Worm (Caenorhabditis elegans) whole organism, young adult: ENCODE results near the gene dct-6.
A peak's percentile ranks its signal among the peaks of the same experiment; 100 is the strongest.

ENCODE experiments used
- B0035.1 ChIP-seq: sonication (generic microtip); optimal IDR thresholded peaks from 2 replicates; lab custom pipeline; 2016; ENCODE audit warnings: missing genetic modification characterization, mild to moderate bottlenecking, missing compliant biosample characterization, missing genotype, missing genetic modification reagents
- B0261.1 ChIP-seq: sonication (generic microtip); optimal IDR thresholded peaks from 2 replicates; lab custom pipeline; 2016; ENCODE audit warnings: mild to moderate bottlenecking, missing genetic modification characterization, moderate library complexity, missing compliant biosample characterization
- D2030.7 ChIP-seq: fragments of 200-800 bp; sonication (Bioruptor generic); IDR thresholded peaks from 2 replicates; pipeline ENCODE4 v1.3.6; 2022; ENCODE audit warnings: missing genetic modification reagents, missing genetic modification characterization, missing compliant biosample characterization
- F23B12.7 ChIP-seq: sonication (generic microtip); optimal IDR thresholded peaks from 2 replicates; lab custom pipeline; 2017; ENCODE audit warnings: missing genetic modification characterization, mild to moderate bottlenecking, missing compliant biosample characterization, antibody characterized with exemption, moderate library complexity; ENCODE audit not compliant: insufficient read depth
- F37B4.10 ChIP-seq: fragments of 200-800 bp; sonication (Bioruptor generic); IDR thresholded peaks from 2 replicates; pipeline ENCODE4 v1.3.6; 2022; ENCODE audit warnings: missing genetic modification characterization, missing compliant biosample characterization
- F39B2.1 ChIP-seq: fragments of 200-800 bp; sonication (Bioruptor generic); IDR thresholded peaks from 2 replicates; pipeline ENCODE4 v1.3.6; 2022; ENCODE audit warnings: missing genetic modification reagents, missing genetic modification characterization, missing compliant biosample characterization
- F49E8.2 ChIP-seq: sonication (generic microtip); optimal IDR thresholded peaks from 3 replicates; lab custom pipeline; 2017; ENCODE audit warnings: missing genetic modification characterization, mild to moderate bottlenecking, missing compliant biosample characterization, antibody characterized with exemption, moderate library complexity; ENCODE audit not compliant: insufficient read depth
- F52B5.7 ChIP-seq: sonication (generic microtip); optimal IDR thresholded peaks from 2 replicates; lab custom pipeline; 2016; ENCODE audit warnings: mild to moderate bottlenecking, missing genetic modification characterization, missing compliant biosample characterization
- K11D2.4 ChIP-seq: fragments of 200-800 bp; sonication (Bioruptor generic); IDR thresholded peaks from 2 replicates; pipeline ENCODE4 v1.3.6; 2022; ENCODE audit warnings: missing genetic modification reagents, missing genetic modification characterization, missing compliant biosample characterization
- T07F8.4 ChIP-seq: sonication (generic microtip); optimal IDR thresholded peaks from 2 replicates; lab custom pipeline; 2016; ENCODE audit warnings: mild to moderate bottlenecking, missing genetic modification characterization, moderate library complexity, missing compliant biosample characterization
- Y53G8AR.9 ChIP-seq: fragments of 200-800 bp; sonication (Bioruptor generic); conservative IDR thresholded peaks from 2 replicates; pipeline ENCODE4 v1.3.6; 2022; ENCODE audit warnings: missing genetic modification reagents, missing genetic modification characterization, missing compliant biosample characterization
- Y67H2A.10 ChIP-seq: fragments of 200-800 bp; sonication (Bioruptor generic); conservative IDR thresholded peaks from 2 replicates; pipeline ENCODE4 v1.3.6; 2022; ENCODE audit warnings: missing genetic modification reagents, missing genetic modification characterization, missing compliant biosample characterization
- ZK185.1 ChIP-seq: sonication (generic microtip); optimal IDR thresholded peaks from 2 replicates; lab custom pipeline; 2016; ENCODE audit warnings: mild to moderate bottlenecking, missing genetic modification characterization, missing compliant biosample characterization; ENCODE audit not compliant: poor library complexity, severe bottlenecking
- akir-1 ChIP-seq: fragments of 200-800 bp; sonication (Bioruptor generic); optimal IDR thresholded peaks from 2 replicates; lab custom pipeline; 2018; ENCODE audit warnings: mild to moderate bottlenecking, missing genetic modification characterization, moderate library complexity, missing compliant biosample characterization
- athp-1 ChIP-seq: sonication (generic microtip); optimal IDR thresholded peaks from 2 replicates; lab custom pipeline; 2017; ENCODE audit warnings: mild to moderate bottlenecking, missing genetic modification characterization, missing compliant biosample characterization
- attf-6 ChIP-seq: fragments of 200-800 bp; sonication (Bioruptor generic); IDR thresholded peaks from 2 replicates; pipeline ENCODE4 v1.3.6; 2022; ENCODE audit warnings: missing genetic modification reagents, missing genetic modification characterization, missing compliant biosample characterization
- cebp-1 ChIP-seq, 2 experiments: fragments of 200-800 bp in 1 of 2; sonication (Bioruptor generic) in 1 of 2; sonication (generic microtip) in 1 of 2; IDR thresholded peaks in 1 of 2; optimal IDR thresholded peaks in 1 of 2; 2 replicates each; pipeline versions ENCODE4 v1.3.6 to Lab custom; 2017 to 2022; ENCODE audit warnings: missing compliant biosample characterization in 2 of 2, missing genetic modification characterization in 2 of 2, mild to moderate bottlenecking in 1 of 2, missing genetic modification reagents in 1 of 2, moderate library complexity in 1 of 2
- cebp-2 ChIP-seq: fragments of 200-800 bp; sonication (Bioruptor generic); IDR thresholded peaks from 2 replicates; pipeline ENCODE4 v1.3.6; 2022; ENCODE audit warnings: missing genetic modification characterization, missing compliant biosample characterization
- ceh-100 ChIP-seq: fragments of 200-800 bp; sonication (Bioruptor generic); IDR thresholded peaks from 2 replicates; pipeline ENCODE4 v1.3.6; 2022; ENCODE audit warnings: missing genetic modification reagents, missing genetic modification characterization, missing compliant biosample characterization
- ceh-91 ChIP-seq: fragments of 200-800 bp; sonication (Bioruptor generic); IDR thresholded peaks from 2 replicates; pipeline ENCODE4 v1.3.6; 2022; ENCODE audit warnings: missing genetic modification reagents, missing genetic modification characterization, missing compliant biosample characterization
- efl-1 ChIP-seq: fragments of 150-350 bp; optimal IDR thresholded peaks from 2 replicates; lab custom pipeline; 2014; ENCODE audit warnings: missing biosample characterization, missing genetic modification reagents, missing genetic modification characterization
- ets-4 ChIP-seq: fragments of 200-800 bp; sonication (Bioruptor generic); optimal IDR thresholded peaks from 2 replicates; lab custom pipeline; 2018; ENCODE audit warnings: mild to moderate bottlenecking, missing genetic modification characterization, missing compliant biosample characterization
- hlh-12 ChIP-seq: sonication (generic microtip); optimal IDR thresholded peaks from 2 replicates; lab custom pipeline; 2016; ENCODE audit warnings: missing genetic modification characterization, missing compliant biosample characterization
- hlh-26 ChIP-seq: fragments of 200-800 bp; sonication (Bioruptor generic); conservative IDR thresholded peaks from 2 replicates; pipeline ENCODE4 v1.3.6; 2022; ENCODE audit warnings: missing genetic modification reagents, missing genetic modification characterization, missing compliant biosample characterization
- lag-1 ChIP-seq: fragments of 200-800 bp; sonication (Bioruptor generic); IDR thresholded peaks from 2 replicates; pipeline ENCODE4 v1.3.6; 2022; ENCODE audit warnings: missing genetic modification reagents, missing genetic modification characterization, missing compliant biosample characterization
- lin-35 ChIP-seq, 3 experiments: fragments of 150-350 bp in 2 of 3; sonication (generic microtip) in 1 of 3; optimal IDR thresholded peaks; 2 replicates each; lab custom pipeline; 2014 to 2018; ENCODE audit warnings: missing biosample characterization in 3 of 3, missing genetic modification characterization in 3 of 3, missing genetic modification reagents in 3 of 3
- lsl-1 ChIP-seq: fragments of 200-800 bp; sonication (Bioruptor generic); optimal IDR thresholded peaks from 2 replicates; lab custom pipeline; 2018; ENCODE audit warnings: mild to moderate bottlenecking, missing genetic modification characterization, moderate library complexity, missing compliant biosample characterization
- madf-10 ChIP-seq: sonication (generic microtip); optimal IDR thresholded peaks from 2 replicates; lab custom pipeline; 2016; ENCODE audit warnings: mild to moderate bottlenecking, missing genetic modification characterization, missing compliant biosample characterization
- mcd-1 ChIP-seq: fragments of 200-800 bp; sonication (Bioruptor generic); IDR thresholded peaks from 2 replicates; pipeline ENCODE4 v1.3.6; 2022; ENCODE audit warnings: missing genetic modification reagents, missing genetic modification characterization, missing compliant biosample characterization
- mel-28 ChIP-seq: sonication (generic microtip); optimal IDR thresholded peaks from 2 replicates; lab custom pipeline; 2016; ENCODE audit warnings: borderline replicate concordance, mild to moderate bottlenecking, missing genetic modification characterization, missing compliant biosample characterization
- nfya-2 ChIP-seq: fragments of 200-800 bp; sonication (Bioruptor generic); IDR thresholded peaks from 2 replicates; pipeline ENCODE4 v1.3.6; 2022; ENCODE audit warnings: missing genetic modification reagents, missing genetic modification characterization, missing compliant biosample characterization
- nhr-179 ChIP-seq: sonication (generic microtip); optimal IDR thresholded peaks from 2 replicates; lab custom pipeline; 2016; ENCODE audit warnings: mild to moderate bottlenecking, missing genetic modification characterization, missing compliant biosample characterization
- nhr-90 ChIP-seq: sonication (generic microtip); optimal IDR thresholded peaks from 2 replicates; lab custom pipeline; 2016; ENCODE audit warnings: missing genotype, mild to moderate bottlenecking, missing genetic modification characterization, missing compliant biosample characterization
- pha-4 ChIP-seq: fragments of 150-350 bp; sonication (generic microtip); optimal IDR thresholded peaks from 2 replicates; lab custom pipeline; 2014; ENCODE audit warnings: missing biosample characterization, missing genetic modification reagents, missing genetic modification characterization
- rcor-1 ChIP-seq: fragments of 200-800 bp; sonication (Bioruptor generic); IDR thresholded peaks from 2 replicates; pipeline ENCODE4 v1.3.6; 2022; ENCODE audit warnings: missing genetic modification reagents, missing genetic modification characterization, missing compliant biosample characterization
- rpc-1 ChIP-seq, 2 experiments: fragments of 150-350 bp in 1 of 2; sonication (generic microtip) in 1 of 2; optimal IDR thresholded peaks; 2 replicates each; lab custom pipeline; 2014 to 2018; ENCODE audit warnings: missing biosample characterization in 1 of 2, missing genetic modification characterization in 1 of 2, missing genetic modification reagents in 1 of 2, missing genotype in 1 of 2
- sdz-38 ChIP-seq: sonication (generic microtip); optimal IDR thresholded peaks from 2 replicates; lab custom pipeline; 2016; ENCODE audit warnings: missing genotype, missing genetic modification characterization, missing compliant biosample characterization
- sea-2 ChIP-seq: fragments of 200-800 bp; sonication (Bioruptor generic); IDR thresholded peaks from 2 replicates; pipeline ENCODE4 v1.3.6; 2022; ENCODE audit warnings: missing genetic modification characterization, missing compliant biosample characterization
- snpc-3.4 ChIP-seq: sonication (generic microtip); optimal IDR thresholded peaks from 2 replicates; lab custom pipeline; 2017; ENCODE audit warnings: missing genetic modification characterization, mild to moderate bottlenecking, missing compliant biosample characterization, antibody characterized with exemption, moderate library complexity, missing genotype, missing genetic modification reagents
- somi-1 ChIP-seq: fragments of 200-800 bp; sonication (Bioruptor generic); optimal IDR thresholded peaks from 2 replicates; lab custom pipeline; 2018; ENCODE audit warnings: mild to moderate bottlenecking, missing genetic modification characterization, missing compliant biosample characterization
- tbp1 ChIP-seq: fragments of 200-800 bp; sonication (Bioruptor generic); optimal IDR thresholded peaks from 2 replicates; lab custom pipeline; 2018; ENCODE audit warnings: mild to moderate bottlenecking, missing genetic modification characterization, missing compliant biosample characterization
- tbx-9 ChIP-seq: sonication (generic microtip); optimal IDR thresholded peaks from 2 replicates; lab custom pipeline; 2016; ENCODE audit warnings: borderline replicate concordance, missing genetic modification characterization, inconsistent platforms, missing compliant biosample characterization
- unc-62 ChIP-seq: fragments of 150-350 bp; optimal IDR thresholded peaks from 2 replicates; lab custom pipeline; 2014; ENCODE audit warnings: missing biosample characterization, missing genetic modification reagents, missing genetic modification characterization
- zfh-2 ChIP-seq: fragments of 200-800 bp; sonication (Bioruptor generic); conservative IDR thresholded peaks from 2 replicates; pipeline ENCODE4 v1.3.6; 2022; ENCODE audit warnings: missing genetic modification reagents, missing genetic modification characterization, missing compliant biosample characterization
- ztf-18 ChIP-seq: sonication (generic microtip); optimal IDR thresholded peaks from 2 replicates; lab custom pipeline; 2016; ENCODE audit warnings: missing genotype, mild to moderate bottlenecking, missing genetic modification characterization, missing compliant biosample characterization
- ztf-6 ChIP-seq: fragments of 200-800 bp; sonication (Bioruptor generic); IDR thresholded peaks from 2 replicates; pipeline ENCODE4 v1.3.6; 2022; ENCODE audit warnings: missing genetic modification reagents, missing genetic modification characterization, missing compliant biosample characterization

Gene dct-6

DNA sequence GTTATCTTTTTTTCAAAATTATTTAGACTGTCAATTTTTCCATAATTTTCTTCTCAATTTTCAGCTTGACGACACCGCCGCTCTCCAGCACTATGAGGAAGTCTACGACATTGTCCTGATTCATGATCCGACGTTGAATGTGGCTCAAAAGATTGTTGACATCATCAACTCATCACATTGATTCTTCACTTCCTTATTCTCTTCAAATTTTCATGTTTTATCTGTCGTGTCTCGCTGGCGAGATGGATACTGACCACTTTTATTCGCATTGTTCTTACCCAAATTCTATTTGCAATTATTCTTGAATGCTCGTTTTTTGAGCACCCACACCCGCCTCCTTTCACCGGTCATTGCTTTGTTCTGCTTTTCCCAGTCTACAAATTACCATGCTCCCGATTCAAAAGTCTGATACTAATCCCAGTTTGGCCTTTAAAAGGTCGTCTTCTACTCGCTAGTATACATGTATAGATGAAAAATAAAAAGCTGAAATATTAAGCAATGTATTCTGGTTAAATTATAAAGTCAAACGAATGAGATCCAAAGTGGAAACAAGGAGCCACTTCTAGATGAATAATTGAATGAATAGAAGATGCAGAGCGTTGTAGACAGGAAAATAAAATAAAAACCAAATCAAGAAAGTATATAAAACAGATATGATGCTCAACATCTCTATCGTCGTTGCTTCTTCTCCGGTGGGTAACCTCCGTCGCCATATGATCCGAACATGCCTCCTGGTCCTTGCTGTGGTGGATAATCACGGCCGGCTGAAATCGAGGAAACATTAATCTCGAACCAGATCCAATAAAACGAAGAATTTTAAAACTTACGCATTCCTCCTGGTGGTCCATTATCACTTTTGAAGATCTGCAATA is 12.9 kb upstream of the dct-6 start (continued):
- TF ChIP-seq nhr-179 (tag; lab: Kevin White, UChicago) (no peak), nhr-90 (tag; lab: Kevin White, UChicago) (no peak), rcor-1 (GFP tag; lab: Robert Waterston, UW) (no peak), tbp1 (GFP tag; lab: Kevin White, UChicago) (no peak), B0035.1 (tag; lab: Kevin White, UChicago) (peak; percentile 23), cebp-2 (GFP tag; lab: Robert Waterston, UW) (no peak), akir-1 (GFP tag; lab: Kevin White, UChicago) (no peak), F49E8.2 (tag; lab: Kevin White, UChicago) (peak; percentile 61), ets-4 (no peak), F37B4.10 (GFP tag; lab: Robert Waterston, UW) (no peak), unc-62 (GFP tag; lab: Kevin White, UChicago) (no peak), F52B5.7 (tag; lab: Kevin White, UChicago) (no peak), ztf-18 (tag; lab: Kevin White, UChicago) (no peak), lsl-1 (no peak), sdz-38 (tag; lab: Kevin White, UChicago) (no peak), mel-28 (tag; lab: Kevin White, UChicago) (no peak), ZK185.1 (tag; lab: Kevin White, UChicago) (peak; percentile 23), snpc-3.4 (no peak), zfh-2 (GFP tag; lab: Robert Waterston, UW) (no peak), mcd-1 (GFP tag; lab: Robert Waterston, UW) (no peak; the same call in 1 of the 2 replicates), rpc-1 (optimal IDR thresholded peaks at IDR 0.05; lab: Kevin White, UChicago) (no peak), rpc-1 (tag; optimal IDR thresholded peaks at IDR 0.05; lab: Kevin White, UChicago) (no peak), cebp-1 (GFP tag; IDR thresholded peaks at IDR 0.05; lab: Robert Waterston, UW) (no peak), cebp-1 (tag; optimal IDR thresholded peaks at IDR 0.05; lab: Kevin White, UChicago) (peak; percentile 35), B0261.1 (no peak), nfya-2 (GFP tag; lab: Robert Waterston, UW) (0 out of 2 replicates have a peak, but pooled peaks have one; percentile 1), F23B12.7 (no peak), ceh-91 (GFP tag; lab: Robert Waterston, UW) (no peak), tbx-9 (tag; lab: Kevin White, UChicago) (no peak), madf-10 (tag; lab: Kevin White, UChicago) (peak; percentile 2), Y53G8AR.9 (GFP tag; lab: Robert Waterston, UW) (peak; percentile 63), somi-1 (GFP tag; lab: Kevin White, UChicago) (peak; percentile 11), F39B2.1 (no peak), T07F8.4 (tag; lab: Kevin White, UChicago) (no peak), ztf-6 (no peak), ceh-100 (GFP tag; lab: Robert Waterston, UW) (no peak), Y67H2A.10 (GFP tag; lab: Robert Waterston, UW) (no peak), pha-4 (no peak), sea-2 (no peak), athp-1 (tag; lab: Kevin White, UChicago) (peak; percentile 31), D2030.7 (GFP tag; lab: Robert Waterston, UW) (no peak), hlh-26 (GFP tag; lab: Robert Waterston, UW) (no peak), lag-1 (GFP tag; lab: Robert Waterston, UW) (no peak), hlh-12 (tag; lab: Kevin White, UChicago) (no peak), K11D2.4 (GFP tag; lab: Robert Waterston, UW) (0 out of 2 replicates have a peak, but pooled peaks have one; percentile 22), attf-6 (GFP tag; lab: Robert Waterston, UW) (no peak), efl-1 (GFP tag; lab: Kevin White, UChicago) (no peak), lin-35 (GFP tag; optimal IDR thresholded peaks at IDR 0.05; lab: Kevin White, UChicago) (peak in 1 of 3 experiments; percentile 52)
